Fruit fly (Drosophila melanogaster) whole organism, embryonic: ENCODE data around the gene Gyc89Da.

Source experiments
- CG10267 ChIP-seq: fragments of 200-800 bp; sonication (Bioruptor generic); optimal IDR thresholded peaks from 2 replicates; lab custom pipeline; 2018; ENCODE audit warnings: missing biosample characterization, mild to moderate bottlenecking, missing genetic modification characterization, moderate library complexity
- CG10959 ChIP-seq: fragments of 200-800 bp; sonication (Bioruptor generic); IDR thresholded peaks from 2 replicates; pipeline ENCODE4 v1.3.6; 2022; ENCODE audit warnings: missing biosample characterization, missing genetic modification characterization
- CG12219 ChIP-seq: fragments of 200-800 bp; sonication (Bioruptor generic); optimal IDR thresholded peaks from 3 replicates; lab custom pipeline; 2018; ENCODE audit warnings: missing biosample characterization, mild to moderate bottlenecking, missing genetic modification characterization
- CG13296 ChIP-seq: fragments of 200-800 bp; sonication (Bioruptor generic); optimal IDR thresholded peaks from 3 replicates; lab custom pipeline; 2018; ENCODE audit warnings: missing biosample characterization, mild to moderate bottlenecking, missing genetic modification characterization
- CG13894 ChIP-seq: fragments of 200-800 bp; sonication (Bioruptor generic); optimal IDR thresholded peaks from 3 replicates; lab custom pipeline; 2018; ENCODE audit warnings: missing biosample characterization, mild to moderate bottlenecking, missing genetic modification characterization, moderate library complexity
- CG17361 ChIP-seq: fragments of 200-800 bp; sonication (Bioruptor generic); IDR thresholded peaks from 3 replicates; pipeline ENCODE4 v1.3.6; 2022; ENCODE audit warnings: missing biosample characterization, missing genetic modification characterization
- CG18599 ChIP-seq: fragments of 200-800 bp; sonication (Bioruptor generic); optimal IDR thresholded peaks from 3 replicates; lab custom pipeline; 2017; ENCODE audit warnings: missing biosample characterization, missing genetic modification characterization, mild to moderate bottlenecking, moderate library complexity, missing genetic modification reagents
- CG2202 ChIP-seq: fragments of 200-800 bp; sonication (Bioruptor generic); optimal IDR thresholded peaks from 2 replicates; lab custom pipeline; 2018; ENCODE audit warnings: missing biosample characterization, mild to moderate bottlenecking, missing genetic modification characterization
- CG30431 ChIP-seq: fragments of 200-800 bp; sonication (Bioruptor generic); optimal IDR thresholded peaks from 2 replicates; lab custom pipeline; 2017; ENCODE audit warnings: missing biosample characterization, missing genetic modification characterization
- CG31388 ChIP-seq: fragments of 200-800 bp; sonication (Bioruptor generic); optimal IDR thresholded peaks from 2 replicates; lab custom pipeline; 2016; ENCODE audit warnings: missing biosample characterization, missing genetic modification characterization
- CG32772 ChIP-seq: fragments of 200-800 bp; sonication (Bioruptor generic); IDR thresholded peaks from 2 replicates; pipeline ENCODE4 v1.3.6; 2022; ENCODE audit warnings: missing biosample characterization, missing genetic modification characterization
- CG9727 ChIP-seq: fragments of 200-800 bp; sonication (Bioruptor generic); optimal IDR thresholded peaks from 3 replicates; lab custom pipeline; 2017; ENCODE audit warnings: missing biosample characterization, mild to moderate bottlenecking, missing genetic modification characterization
- Dek ChIP-seq: fragments of 200-800 bp; sonication (Bioruptor generic); optimal IDR thresholded peaks from 3 replicates; lab custom pipeline; 2019; ENCODE audit warnings: missing biosample characterization, mild to moderate bottlenecking, missing genetic modification characterization, moderate library complexity
- Ets97D ChIP-seq: fragments of 200-800 bp; sonication (Bioruptor generic); optimal IDR thresholded peaks from 3 replicates; lab custom pipeline; 2016; ENCODE audit warnings: missing biosample characterization, missing genetic modification characterization
- Fer2 ChIP-seq: fragments of 200-800 bp; sonication (Bioruptor generic); optimal IDR thresholded peaks from 2 replicates; lab custom pipeline; 2018; ENCODE audit warnings: missing biosample characterization, mild to moderate bottlenecking, missing genetic modification characterization, moderate library complexity
- Fer3 ChIP-seq: fragments of 200-800 bp; sonication (Bioruptor generic); optimal IDR thresholded peaks from 2 replicates; lab custom pipeline; 2018; ENCODE audit warnings: missing biosample characterization, mild to moderate bottlenecking, missing genetic modification characterization, moderate library complexity
- H2.0 ChIP-seq: fragments of 200-800 bp; sonication (Bioruptor generic); IDR thresholded peaks from 2 replicates; pipeline ENCODE4 v1.3.6; 2022; ENCODE audit warnings: missing biosample characterization, missing genetic modification characterization
- Hr3 ChIP-seq: fragments of 200-800 bp; sonication (Bioruptor generic); optimal IDR thresholded peaks from 3 replicates; lab custom pipeline; 2016; ENCODE audit warnings: missing biosample characterization, missing genetic modification characterization
- MBD-R2 ChIP-seq: fragments of 200-800 bp; sonication (Bioruptor generic); IDR thresholded peaks from 2 replicates; pipeline ENCODE4 v1.3.6; 2022; ENCODE audit warnings: missing biosample characterization, missing genetic modification characterization
- MESR4 ChIP-seq: fragments of 200-800 bp; sonication (Bioruptor generic); optimal IDR thresholded peaks from 2 replicates; lab custom pipeline; 2018; ENCODE audit warnings: missing biosample characterization, mild to moderate bottlenecking, missing genetic modification characterization, moderate library complexity
- MTF-1 ChIP-seq: fragments of 200-800 bp; sonication (Bioruptor generic); optimal IDR thresholded peaks from 2 replicates; lab custom pipeline; 2018; ENCODE audit warnings: missing biosample characterization, mild to moderate bottlenecking, missing genetic modification characterization, borderline replicate concordance
- Meics ChIP-seq: fragments of 200-800 bp; sonication (Bioruptor generic); optimal IDR thresholded peaks from 2 replicates; lab custom pipeline; 2017; ENCODE audit warnings: missing biosample characterization, mild to moderate bottlenecking, missing genetic modification characterization
- Nf-YB ChIP-seq: fragments of 200-800 bp; sonication (Bioruptor generic); optimal IDR thresholded peaks from 3 replicates; lab custom pipeline; 2019; ENCODE audit warnings: missing biosample characterization, mild to moderate bottlenecking, missing genetic modification characterization, moderate library complexity
- NfI ChIP-seq: fragments of 200-800 bp; sonication (Bioruptor generic); optimal IDR thresholded peaks from 3 replicates; lab custom pipeline; 2018; ENCODE audit warnings: missing biosample characterization, mild to moderate bottlenecking, missing genetic modification characterization, moderate library complexity
- Oli ChIP-seq: fragments of 200-800 bp; sonication (Bioruptor generic); optimal IDR thresholded peaks from 2 replicates; lab custom pipeline; 2018; ENCODE audit warnings: missing biosample characterization, mild to moderate bottlenecking, missing genetic modification characterization, moderate library complexity
- Sox100B ChIP-seq: fragments of 200-800 bp; sonication (Bioruptor generic); optimal IDR thresholded peaks from 3 replicates; lab custom pipeline; 2018; ENCODE audit warnings: missing biosample characterization, mild to moderate bottlenecking, missing genetic modification characterization
- Xbp1 ChIP-seq: fragments of 200-800 bp; sonication (Bioruptor generic); optimal IDR thresholded peaks from 3 replicates; lab custom pipeline; 2016; ENCODE audit warnings: missing biosample characterization, mild to moderate bottlenecking, missing genetic modification characterization
- ara ChIP-seq: fragments of 200-800 bp; sonication (Bioruptor generic); IDR thresholded peaks from 2 replicates; pipeline ENCODE4 v1.3.6; 2022; ENCODE audit warnings: missing biosample characterization, missing genetic modification characterization
- corto ChIP-seq: fragments of 200-800 bp; sonication (Bioruptor generic); optimal IDR thresholded peaks from 2 replicates; lab custom pipeline; 2016; ENCODE audit warnings: missing biosample characterization, mild to moderate bottlenecking, missing genetic modification characterization, moderate library complexity
- crc ChIP-seq: fragments of 200-800 bp; sonication (Bioruptor generic); optimal IDR thresholded peaks from 2 replicates; lab custom pipeline; 2016; ENCODE audit warnings: missing biosample characterization, missing genetic modification characterization
- crol ChIP-seq: fragments of 200-800 bp; sonication (Bioruptor generic); IDR thresholded peaks from 2 replicates; pipeline ENCODE4 v1.3.6; 2022; ENCODE audit warnings: missing biosample characterization, missing genetic modification characterization
- crp ChIP-seq, 2 experiments: fragments of 200-800 bp; sonication (Bioruptor generic); optimal IDR thresholded peaks; 2 replicates in 1 of 2; 3 replicates in 1 of 2; lab custom pipeline; 2017; ENCODE audit warnings: missing biosample characterization in 2 of 2, missing genetic modification characterization in 2 of 2, mild to moderate bottlenecking in 1 of 2, moderate library complexity in 1 of 2
- eve ChIP-seq, 2 experiments: fragments of >200 bp; optimal IDR thresholded peaks; 2 replicates each; lab custom pipeline; 2017; ENCODE audit warnings: missing biosample characterization in 2 of 2, missing genetic modification characterization in 2 of 2
- grau ChIP-seq: fragments of 200-800 bp; optimal IDR thresholded peaks from 3 replicates; lab custom pipeline; 2019; ENCODE audit warnings: missing biosample characterization, mild to moderate bottlenecking, missing genetic modification characterization, moderate library complexity
- hb ChIP-seq: fragments of 200-800 bp; sonication (Bioruptor generic); IDR thresholded peaks from 3 replicates; pipeline ENCODE4 v1.3.6; 2022; ENCODE audit warnings: missing biosample characterization, missing genetic modification characterization; ENCODE audit not compliant: partially characterized antibody
- hkb ChIP-seq, 2 experiments: fragments of 200-800 bp in 1 of 2; fragments of >200 bp in 1 of 2; sonication (Bioruptor generic) in 1 of 2; IDR thresholded peaks in 1 of 2; optimal IDR thresholded peaks in 1 of 2; 2 replicates each; pipeline versions ENCODE4 v1.3.6 to Lab custom; 2017 to 2022; ENCODE audit warnings: missing biosample characterization in 1 of 2, missing genetic modification characterization in 1 of 2
- kni ChIP-seq: fragments of 200-800 bp; sonication (Bioruptor generic); optimal IDR thresholded peaks from 3 replicates; lab custom pipeline; 2017; ENCODE audit warnings: mild to moderate bottlenecking, missing biosample characterization, missing genetic modification reagents, missing genetic modification characterization
- nerfin-1 ChIP-seq: fragments of 200-800 bp; sonication (Bioruptor generic); optimal IDR thresholded peaks from 3 replicates; lab custom pipeline; 2019; ENCODE audit warnings: missing biosample characterization, mild to moderate bottlenecking, missing genetic modification characterization, moderate library complexity
- onecut ChIP-seq: fragments of 200-800 bp; sonication (Bioruptor generic); IDR thresholded peaks from 2 replicates; pipeline ENCODE4 v1.3.6; 2022; ENCODE audit warnings: missing biosample characterization, missing genetic modification characterization
- org-1 ChIP-seq: fragments of 200-800 bp; sonication (Bioruptor generic); optimal IDR thresholded peaks from 2 replicates; lab custom pipeline; 2017; ENCODE audit warnings: missing biosample characterization, missing genetic modification characterization
- pfk ChIP-seq: fragments of 200-800 bp; sonication (Bioruptor generic); optimal IDR thresholded peaks from 2 replicates; lab custom pipeline; 2018; ENCODE audit warnings: missing biosample characterization, mild to moderate bottlenecking, missing genetic modification characterization, moderate library complexity
- pzg ChIP-seq: fragments of 200-800 bp; sonication (Bioruptor generic); optimal IDR thresholded peaks from 3 replicates; lab custom pipeline; 2018; ENCODE audit warnings: missing biosample characterization, mild to moderate bottlenecking, missing genetic modification characterization, moderate library complexity
- ssp ChIP-seq: fragments of 200-800 bp; sonication (Bioruptor generic); IDR thresholded peaks from 2 replicates; pipeline ENCODE4 v1.3.6; 2022; ENCODE audit warnings: missing biosample characterization, missing genetic modification characterization
- stc ChIP-seq: fragments of 200-800 bp; sonication (Bioruptor generic); IDR thresholded peaks from 2 replicates; pipeline ENCODE4 v1.3.6; 2022; ENCODE audit warnings: missing biosample characterization, missing genetic modification characterization
- sug ChIP-seq: fragments of 200-800 bp; optimal IDR thresholded peaks from 2 replicates; lab custom pipeline; 2019; ENCODE audit warnings: missing biosample characterization, mild to moderate bottlenecking, missing genetic modification characterization, moderate library complexity

The Gyc89Da gene

DNA sequence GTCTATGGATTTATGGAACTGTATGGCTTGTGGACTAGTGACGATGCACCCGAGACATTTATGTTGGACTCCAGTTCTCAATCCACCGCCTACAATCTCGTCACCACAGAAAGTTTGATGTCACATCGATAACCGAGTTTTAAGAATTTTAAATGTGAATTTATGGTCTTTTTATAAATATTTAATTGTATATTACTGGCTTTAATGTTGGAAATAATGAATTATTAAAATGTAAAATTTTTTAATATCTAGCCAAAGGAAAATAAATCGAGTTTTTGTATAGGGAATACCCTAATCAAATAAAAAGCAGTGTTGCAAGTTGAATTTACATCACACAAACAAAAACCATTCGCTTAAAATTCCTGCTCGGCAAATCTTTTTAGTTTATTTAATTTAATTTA, 39.7 kb upstream of the Gyc89Da start, which contains the start of gene Fntb (continued):
- TF ChIP-seq hkb (optimal IDR thresholded peaks at IDR 0.05; lab: Kevin White, UChicago) = no peak
- peak; percentile 65 for TF ChIP-seq hkb (GFP tag; IDR thresholded peaks at IDR 0.05; lab: Robert Waterston, UW)
- TF ChIP-seq CG13296 (GFP tag; lab: Kevin White, UChicago) = peak; percentile 69
- TF ChIP-seq CG18599 = no peak
- TF ChIP-seq eve (GFP tag; optimal IDR thresholded peaks at IDR 0.05; lab: Kevin White, UChicago) = no peak
- TF ChIP-seq CG32772 (GFP tag; lab: Robert Waterston, UW) = peak; percentile 52; the same call in 1 of the 2 replicates
- no peak for TF ChIP-seq crol (GFP tag; lab: Robert Waterston, UW)
- peak; percentile 79 for TF ChIP-seq grau (tag; lab: Kevin White, UChicago)
- peak; percentile 23 for TF ChIP-seq Ets97D (GFP tag; lab: Kevin White, UChicago)
- peak; percentile 39 for TF ChIP-seq CG30431 (GFP tag; lab: Kevin White, UChicago)
- TF ChIP-seq crc (GFP tag; lab: Kevin White, UChicago) = no peak
- no peak for TF ChIP-seq CG13894 (tag; lab: Kevin White, UChicago)
- TF ChIP-seq CG12219 (GFP tag; lab: Kevin White, UChicago) = peak; percentile 39
- TF ChIP-seq, all 482 proteins: peak for 236

DNA sequence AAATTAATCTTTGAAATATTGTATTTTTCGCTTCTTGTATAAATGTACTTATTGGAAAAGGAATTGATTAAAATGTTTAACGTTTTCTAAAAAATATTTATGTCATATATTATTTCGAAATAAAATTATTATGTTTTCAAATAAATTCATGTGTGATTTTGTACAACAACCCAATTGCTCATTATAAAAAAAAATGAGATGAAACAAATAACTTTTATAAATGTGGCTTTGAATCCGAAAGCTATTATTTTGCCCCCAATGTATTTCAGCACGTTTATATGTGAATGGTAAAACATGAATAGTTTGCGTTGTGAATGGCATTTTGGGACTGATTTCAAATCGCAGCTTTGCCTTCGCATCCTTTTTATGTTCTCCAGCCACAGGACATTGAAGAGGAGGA, 37.8 kb upstream of the Gyc89Da start, which contains the start of gene CG14881:
CG14881 (plus strand) TSS at position 301 of the 400 bp plus-strand sequence.
- TF ChIP-seq H2.0 (GFP tag; lab: Robert Waterston, UW) (no peak), CG10959 (GFP tag; lab: Robert Waterston, UW) (no peak), crp (GFP tag; optimal IDR thresholded peaks at IDR 0.05; lab: Kevin White, UChicago) (peak in 1 of 2 experiments; percentile 40), NfI (GFP tag; lab: Kevin White, UChicago) (no peak), hb (GFP tag; lab: Robert Waterston, UW) (no peak), pzg (GFP tag; lab: Kevin White, UChicago) (peak; percentile 16), MBD-R2 (GFP tag; lab: Robert Waterston, UW) (peak; percentile 52), org-1 (GFP tag; lab: Kevin White, UChicago) (no peak)

DNA sequence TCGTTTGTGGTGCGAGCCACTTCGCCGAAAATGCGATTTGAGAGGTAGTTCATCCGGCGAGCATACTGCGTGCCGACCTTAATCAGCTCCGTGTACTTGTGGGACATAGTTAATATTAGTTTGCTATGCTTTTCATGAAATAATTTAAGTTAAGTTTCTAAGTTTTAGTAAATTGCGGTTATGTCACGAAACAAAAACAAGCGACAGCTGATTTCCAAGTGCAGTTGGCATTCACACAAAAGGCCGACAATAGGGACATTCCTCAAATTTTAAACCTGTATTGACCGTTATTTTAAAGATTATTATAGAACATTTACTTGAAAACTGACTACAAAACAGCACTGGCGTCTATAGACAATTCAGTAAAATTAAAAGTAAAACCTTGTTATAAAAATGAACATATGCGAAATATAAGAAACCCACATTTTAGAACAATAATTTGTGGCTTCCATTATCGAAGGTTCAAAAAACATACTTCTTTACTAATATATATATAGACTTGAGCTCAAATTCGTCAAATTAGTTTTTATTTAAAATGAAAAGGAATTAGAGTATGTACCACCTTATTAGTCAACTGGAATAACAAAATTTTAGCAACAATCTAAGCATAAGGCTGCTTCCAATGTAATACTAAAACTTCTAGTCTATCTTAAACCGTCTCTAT, 35.9 kb upstream of the Gyc89Da start, which contains the start of gene mRpS33:
mRpS33 (minus strand) TSS at position 224 of the 664 bp plus-strand sequence.
- TF ChIP-seq Fer2 (no peak), Meics (GFP tag; lab: Kevin White, UChicago) (no peak), CG9727 (no peak), MESR4 (peak; percentile 24), pzg (GFP tag; lab: Kevin White, UChicago) (peak; percentile 14), CG10267 (no peak), MTF-1 (GFP tag; lab: Kevin White, UChicago) (no peak), CG13894 (tag; lab: Kevin White, UChicago) (no peak), Oli (tag; lab: Kevin White, UChicago) (no peak), CG17361 (GFP tag; lab: Robert Waterston, UW) (no peak), nerfin-1 (tag; lab: Kevin White, UChicago) (no peak), grau (tag; lab: Kevin White, UChicago) (no peak), ssp (GFP tag; lab: Robert Waterston, UW) (no peak), kni (no peak), stc (no peak), Xbp1 (GFP tag; lab: Kevin White, UChicago) (no peak), corto (no peak), Nf-YB (GFP tag; lab: Kevin White, UChicago) (no peak), onecut (GFP tag; lab: Robert Waterston, UW) (peak; percentile 20; the same call in 1 of the 2 replicates), pfk (GFP tag; lab: Kevin White, UChicago) (no peak), Hr3 (GFP tag; lab: Kevin White, UChicago) (no peak), Dek (tag; lab: Kevin White, UChicago) (no peak), Sox100B (GFP tag; lab: Kevin White, UChicago) (no peak), CG31388 (no peak), sug (tag; lab: Kevin White, UChicago) (no peak), CG2202 (tag; lab: Kevin White, UChicago) (no peak), ara (no peak), Fer3 (tag; lab: Kevin White, UChicago) (no peak)
